Worm (Caenorhabditis elegans) whole organism, late embryonic: ENCODE measurements around the gene C12D5.3.

Source experiments
- ama-1 ChIP-seq: fragments of 150-350 bp; optimal IDR thresholded peaks from 2 replicates; lab custom pipeline; 2014
- dmd-4 ChIP-seq: sonication (generic microtip); optimal IDR thresholded peaks from 2 replicates; lab custom pipeline; 2016; ENCODE audit warnings: borderline replicate concordance, missing genetic modification characterization, missing compliant biosample characterization
- mec-3 ChIP-seq: sonication (generic microtip); optimal IDR thresholded peaks from 2 replicates; lab custom pipeline; 2016; ENCODE audit warnings: borderline replicate concordance, missing genetic modification characterization, missing compliant biosample characterization
- nhr-11 ChIP-seq: fragments of 150-350 bp; optimal IDR thresholded peaks from 2 replicates; lab custom pipeline; 2014; ENCODE audit warnings: missing biosample characterization, missing genetic modification characterization
- nhr-232 ChIP-seq: sonication (generic microtip); optimal IDR thresholded peaks from 2 replicates; lab custom pipeline; 2016; ENCODE audit warnings: missing genetic modification characterization, missing compliant biosample characterization
- rnt-1 ChIP-seq: sonication (generic microtip); optimal IDR thresholded peaks from 2 replicates; lab custom pipeline; 2016; ENCODE audit warnings: missing genetic modification characterization, missing compliant biosample characterization
- zip-5 ChIP-seq: sonication (generic microtip); optimal IDR thresholded peaks from 2 replicates; lab custom pipeline; 2016; ENCODE audit warnings: missing genetic modification characterization, missing compliant biosample characterization

ce11 chrV:7726202-7726601 lies 50.2 kb downstream of the C12D5.3 start:
- TF ChIP-seq mec-3 (tag; lab: Kevin White, UChicago) (no peak), nhr-232 (tag; lab: Kevin White, UChicago) (no peak), zip-5 (tag; lab: Kevin White, UChicago) (no peak), ama-1 (lab: Kevin White, UChicago) (no peak), nhr-11 (tag; lab: Kevin White, UChicago) (no peak), dmd-4 (tag; lab: Kevin White, UChicago) (no peak), rnt-1 (tag; lab: Kevin White, UChicago) (no peak)
